Fruit fly (Drosophila melanogaster): ENCODE measurements around the gene CG12991.

The CG12991 gene

dm6 chrX:17636001-17636400 lies 56.3 kb downstream of the CG12991 start, which contains the start of the genes CG8289 and CG5800 (continued):
- no peak for TF ChIP-seq rib (GFP tag; IDR thresholded peaks at IDR 0.05)
- no peak for TF ChIP-seq CG31388 (GFP tag; optimal IDR thresholded peaks at IDR 0.05)
- TF ChIP-seq amos (GFP tag; IDR thresholded peaks at IDR 0.05; ENCODE audit: partially characterized antibody): peak; percentile 68
- no peak for TF ChIP-seq Dek (tag; optimal IDR thresholded peaks at IDR 0.05)
- peak; percentile 61 for TF ChIP-seq Doc3 (GFP tag; IDR thresholded peaks at IDR 0.05; ENCODE audit: partially characterized antibody)
- peak; percentile 37; the same call in 1 of the 3 replicates for TF ChIP-seq HLH4C (GFP tag; IDR thresholded peaks at IDR 0.05; ENCODE audit: partially characterized antibody)
- TF ChIP-seq mam (GFP tag; optimal IDR thresholded peaks at IDR 0.05): no peak
- TF ChIP-seq hb (GFP tag; IDR thresholded peaks at IDR 0.05; ENCODE audit: partially characterized antibody): 0 out of 3 replicates have a peak, but pooled peaks have one; percentile 14
- TF ChIP-seq toy (GFP tag; IDR thresholded peaks at IDR 0.05): no peak
- TF ChIP-seq CG14667 (GFP tag; IDR thresholded peaks at IDR 0.05): no peak
- TF ChIP-seq ato (GFP tag; IDR thresholded peaks at IDR 0.05; ENCODE audit: partially characterized antibody): no peak
- no peak for TF ChIP-seq en (GFP tag; optimal IDR thresholded peaks at IDR 0.05)
- TF ChIP-seq CG12155 (GFP tag; optimal IDR thresholded peaks at IDR 0.05): peak; percentile 15
- peak; percentile 22 for TF ChIP-seq Xbp1 (GFP tag; optimal IDR thresholded peaks at IDR 0.05)
- no peak for TF ChIP-seq CG4854 (GFP tag; optimal IDR thresholded peaks at IDR 0.05)
- TF ChIP-seq lbe (GFP tag; optimal IDR thresholded peaks at IDR 0.05): peak; percentile 21
- TF ChIP-seq luna (GFP tag; optimal IDR thresholded peaks at IDR 0.05): no peak
- TF ChIP-seq CG2202 (tag; optimal IDR thresholded peaks at IDR 0.05): no peak
- no peak for TF ChIP-seq cas (GFP tag; IDR thresholded peaks at IDR 0.05)
- no peak for TF ChIP-seq CG6765 (GFP tag; optimal IDR thresholded peaks at IDR 0.05)
- no peak for TF ChIP-seq run (tag; optimal IDR thresholded peaks at IDR 0.05)
- no peak for TF ChIP-seq btn (GFP tag; optimal IDR thresholded peaks at IDR 0.05)
- no peak for TF ChIP-seq MESR4 (GFP tag; optimal IDR thresholded peaks at IDR 0.05)
- TF ChIP-seq Deaf1 (tag; optimal IDR thresholded peaks at IDR 0.05): no peak
- 0 out of 2 replicates have a peak, but pooled peaks have one; percentile 9 for TF ChIP-seq CG9932 (GFP tag; IDR thresholded peaks at IDR 0.05)
- no peak for TF ChIP-seq chinmo (GFP tag; IDR thresholded peaks at IDR 0.05; ENCODE audit: partially characterized antibody)
- peak in 1 of 2 experiments; percentile 2 for TF ChIP-seq dpn (GFP tag; optimal IDR thresholded peaks at IDR 0.05)
- TF ChIP-seq B-H1 (GFP tag; IDR thresholded peaks at IDR 0.05): no peak
- TF ChIP-seq unc-4 (GFP tag; IDR thresholded peaks at IDR 0.05; ENCODE audit: partially characterized antibody): peak; percentile 76
- peak; percentile 89 for TF ChIP-seq trem (tag; optimal IDR thresholded peaks at IDR 0.05)
- TF ChIP-seq grau (tag; optimal IDR thresholded peaks at IDR 0.05): no peak
- TF ChIP-seq hbn (GFP tag; IDR thresholded peaks at IDR 0.05; ENCODE audit: partially characterized antibody): peak; percentile 41; the same call in 1 of the 2 replicates
- no peak for TF ChIP-seq CG6854 (GFP tag; optimal IDR thresholded peaks at IDR 0.05)
- peak; percentile 45; the same call in 1 of the 2 replicates for TF ChIP-seq CG2129 (GFP tag; IDR thresholded peaks at IDR 0.05; ENCODE audit: partially characterized antibody)
- TF ChIP-seq pho (GFP tag; optimal IDR thresholded peaks at IDR 0.05): no peak
- TF ChIP-seq hth (optimal IDR thresholded peaks at IDR 0.05): no peak
- TF ChIP-seq CrebB (tag; optimal IDR thresholded peaks at IDR 0.05): no peak
- TF ChIP-seq CG14860 (GFP tag; IDR thresholded peaks at IDR 0.05; ENCODE audit: partially characterized antibody): no peak
- no peak for TF ChIP-seq emc (GFP tag; optimal IDR thresholded peaks at IDR 0.05)
- no peak for TF ChIP-seq ems (GFP tag; optimal IDR thresholded peaks at IDR 0.05)
- TF ChIP-seq CTCF (GFP tag; optimal IDR thresholded peaks at IDR 0.05): no peak
- no peak for TF ChIP-seq Gug (GFP tag; IDR thresholded peaks at IDR 0.05)
- TF ChIP-seq Dip3 (GFP tag; optimal IDR thresholded peaks at IDR 0.05): no peak
- TF ChIP-seq CG10267 (tag; optimal IDR thresholded peaks at IDR 0.05): peak; percentile 71
- no peak for TF ChIP-seq CG10959 (GFP tag; IDR thresholded peaks at IDR 0.05)
- no peak for TF ChIP-seq CG33213 (GFP tag; optimal IDR thresholded peaks at IDR 0.05)
- TF ChIP-seq peb (GFP tag; IDR thresholded peaks at IDR 0.05): no peak
- TF ChIP-seq Hr3 (GFP tag; optimal IDR thresholded peaks at IDR 0.05): no peak
- TF ChIP-seq sim (GFP tag; IDR thresholded peaks at IDR 0.05): no peak
- TF ChIP-seq dati (GFP tag; IDR thresholded peaks at IDR 0.05): no peak
- no peak for TF ChIP-seq ash1 (GFP tag; optimal IDR thresholded peaks at IDR 0.05)
- no peak for TF ChIP-seq kah (GFP tag; optimal IDR thresholded peaks at IDR 0.05)

Data from whole organism, embryonic.